Worm (Caenorhabditis elegans) whole organism, L4/young adult: ENCODE results near the gene C11E4.6.

Experiments
- W03F9.2 ChIP-seq: fragments of 150-350 bp; optimal IDR thresholded peaks from 2 replicates; lab custom pipeline; 2014; ENCODE audit warnings: missing biosample characterization, missing genetic modification characterization
- dao-5 ChIP-seq: sonication (generic microtip); optimal IDR thresholded peaks from 2 replicates; lab custom pipeline; 2016; ENCODE audit warnings: missing genotype, missing genetic modification characterization, moderate library complexity, missing compliant biosample characterization
- him-1 ChIP-seq: sonication (generic microtip); optimal IDR thresholded peaks from 2 replicates; lab custom pipeline; 2016; ENCODE audit warnings: missing genotype, missing genetic modification reagents, missing genetic modification characterization, missing compliant biosample characterization

DNA sequence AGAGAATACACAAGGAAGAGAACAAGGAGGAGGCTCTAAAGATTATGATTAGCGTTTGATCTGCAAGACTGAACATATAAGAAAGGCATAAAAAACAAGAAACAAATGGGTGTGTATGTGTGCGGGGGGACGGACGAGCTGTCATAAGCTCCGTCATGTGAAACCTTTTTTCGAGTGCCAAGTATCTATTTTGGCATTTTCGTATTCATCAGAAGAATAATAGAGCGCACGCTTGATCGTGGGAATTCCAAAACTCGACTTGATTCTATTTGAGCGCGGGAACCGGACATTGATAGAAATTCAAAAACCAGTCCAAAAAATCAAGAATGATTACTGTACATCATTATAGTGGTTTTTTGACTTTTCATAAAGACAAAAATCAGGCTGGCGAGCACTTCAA lies 46.4 kb downstream of the C11E4.6 start:
- no peak for TF ChIP-seq W03F9.2 (tag; lab: Kevin White, UChicago)
- TF ChIP-seq dao-5 (tag; lab: Kevin White, UChicago) = no peak
- no peak for TF ChIP-seq him-1 (tag; lab: Kevin White, UChicago)
